Worm (Caenorhabditis elegans) whole organism, mixed stage, embryonic: ENCODE data around the gene asp-13.

ENCODE experiments used
- M03D4.4 ChIP-seq: sonication (generic microtip); optimal IDR thresholded peaks from 2 replicates; lab custom pipeline; 2017; ENCODE audit warnings: mild to moderate bottlenecking, missing genetic modification characterization, missing compliant biosample characterization
- bed-3 ChIP-seq: fragments of 200-800 bp; sonication (Bioruptor generic); optimal IDR thresholded peaks from 3 replicates; lab custom pipeline; 2018; ENCODE audit warnings: mild to moderate bottlenecking, missing genetic modification characterization, moderate library complexity, missing compliant biosample characterization
- blmp-1 ChIP-seq: fragments of 150-350 bp; optimal IDR thresholded peaks from 2 replicates; lab custom pipeline; 2014; ENCODE audit warnings: missing biosample characterization, missing genetic modification characterization
- ceh-39 ChIP-seq: fragments of 150-350 bp; optimal IDR thresholded peaks from 2 replicates; lab custom pipeline; 2014; ENCODE audit warnings: missing biosample characterization, missing genetic modification characterization
- ceh-83 ChIP-seq: fragments of 200-800 bp; sonication (Bioruptor generic); optimal IDR thresholded peaks from 2 replicates; lab custom pipeline; 2018; ENCODE audit warnings: mild to moderate bottlenecking, missing genetic modification characterization, missing compliant biosample characterization
- ces-1 ChIP-seq: fragments of 150-350 bp; optimal IDR thresholded peaks from 2 replicates; lab custom pipeline; 2014; ENCODE audit warnings: missing biosample characterization, missing genetic modification reagents, missing genetic modification characterization
- cnd-1 ChIP-seq: fragments of 200-800 bp; sonication (Bioruptor generic); optimal IDR thresholded peaks from 2 replicates; lab custom pipeline; 2018; ENCODE audit warnings: mild to moderate bottlenecking, missing genetic modification characterization, missing compliant biosample characterization
- drap-1 ChIP-seq: fragments of 200-800 bp; sonication (Bioruptor generic); optimal IDR thresholded peaks from 3 replicates; lab custom pipeline; 2018; ENCODE audit warnings: mild to moderate bottlenecking, missing genetic modification characterization, missing compliant biosample characterization
- elt-1 ChIP-seq: sonication (generic microtip); optimal IDR thresholded peaks from 2 replicates; lab custom pipeline; 2017; ENCODE audit warnings: missing genetic modification characterization, mild to moderate bottlenecking, missing compliant biosample characterization, antibody characterized with exemption, moderate library complexity, borderline replicate concordance; ENCODE audit not compliant: insufficient read depth
- elt-3 ChIP-seq: fragments of 150-350 bp; optimal IDR thresholded peaks from 2 replicates; lab custom pipeline; 2014; ENCODE audit warnings: missing biosample characterization, missing genetic modification characterization
- ham-2 ChIP-seq: fragments of 200-800 bp; sonication (Bioruptor generic); optimal IDR thresholded peaks from 2 replicates; lab custom pipeline; 2018; ENCODE audit warnings: mild to moderate bottlenecking, missing genetic modification characterization, missing compliant biosample characterization
- hlh-1 ChIP-seq: fragments of 150-350 bp; optimal IDR thresholded peaks from 2 replicates; lab custom pipeline; 2014; ENCODE audit warnings: missing biosample characterization, missing genetic modification reagents, missing genetic modification characterization
- lin-13 ChIP-seq: fragments of 150-350 bp; optimal IDR thresholded peaks from 2 replicates; lab custom pipeline; 2014; ENCODE audit warnings: missing biosample characterization, missing genetic modification characterization
- lsy-2 ChIP-seq: fragments of 150-350 bp; optimal IDR thresholded peaks from 2 replicates; lab custom pipeline; 2014; ENCODE audit warnings: missing biosample characterization, missing genetic modification characterization
- mab-5 ChIP-seq: fragments of 150-350 bp; optimal IDR thresholded peaks from 2 replicates; lab custom pipeline; 2014; ENCODE audit warnings: missing biosample characterization, missing genetic modification characterization
- mep-1 ChIP-seq: fragments of 150-350 bp; optimal IDR thresholded peaks from 2 replicates; lab custom pipeline; 2017; ENCODE audit warnings: missing biosample characterization, missing genetic modification reagents, missing genetic modification characterization, inconsistent platforms
- mls-2 ChIP-seq: sonication (generic microtip); optimal IDR thresholded peaks from 2 replicates; lab custom pipeline; 2016; ENCODE audit warnings: mild to moderate bottlenecking, missing genetic modification characterization, moderate library complexity, missing compliant biosample characterization
- nhr-12 ChIP-seq: fragments of 150-350 bp; optimal IDR thresholded peaks from 2 replicates; lab custom pipeline; 2014; ENCODE audit warnings: missing biosample characterization, missing genetic modification characterization
- nhr-2 ChIP-seq: fragments of 150-350 bp; optimal IDR thresholded peaks from 2 replicates; lab custom pipeline; 2014; ENCODE audit warnings: missing biosample characterization, missing genetic modification characterization
- nhr-237 ChIP-seq: fragments of 150-350 bp; optimal IDR thresholded peaks from 2 replicates; lab custom pipeline; 2014; ENCODE audit warnings: missing biosample characterization, missing genetic modification characterization
- nhr-28 ChIP-seq: fragments of 150-350 bp; optimal IDR thresholded peaks from 2 replicates; lab custom pipeline; 2014; ENCODE audit warnings: missing biosample characterization, missing genetic modification characterization
- nhr-76 ChIP-seq: sonication (generic microtip); optimal IDR thresholded peaks from 2 replicates; lab custom pipeline; 2017; ENCODE audit warnings: missing biosample characterization, missing genetic modification characterization
- pha-4 ChIP-seq: fragments of 150-350 bp; optimal IDR thresholded peaks from 2 replicates; lab custom pipeline; 2018; ENCODE audit warnings: missing biosample characterization, missing genetic modification reagents, missing genetic modification characterization
- sem-2 ChIP-seq: fragments of 200-800 bp; sonication (Bioruptor generic); optimal IDR thresholded peaks from 2 replicates; lab custom pipeline; 2018; ENCODE audit warnings: mild to moderate bottlenecking, missing genetic modification characterization, missing compliant biosample characterization
- sptf-1 ChIP-seq: sonication (generic microtip); optimal IDR thresholded peaks from 2 replicates; lab custom pipeline; 2017; ENCODE audit warnings: mild to moderate bottlenecking, missing genetic modification characterization, moderate library complexity, missing compliant biosample characterization
- tbx-8 ChIP-seq: fragments of 200-800 bp; sonication (Bioruptor generic); optimal IDR thresholded peaks from 2 replicates; lab custom pipeline; 2018; ENCODE audit warnings: mild to moderate bottlenecking, missing genetic modification characterization, moderate library complexity, missing compliant biosample characterization
- unc-120 ChIP-seq: sonication (generic microtip); optimal IDR thresholded peaks from 2 replicates; lab custom pipeline; 2017; ENCODE audit warnings: missing genetic modification characterization, missing compliant biosample characterization; ENCODE audit not compliant: poor library complexity, severe bottlenecking
- unc-39 ChIP-seq: fragments of 150-350 bp; optimal IDR thresholded peaks from 2 replicates; lab custom pipeline; 2014; ENCODE audit warnings: missing biosample characterization, missing genetic modification characterization
- unc-62 ChIP-seq: fragments of 150-350 bp; optimal IDR thresholded peaks from 2 replicates; lab custom pipeline; 2014; ENCODE audit warnings: missing biosample characterization, missing genetic modification reagents, missing genetic modification characterization
- zip-8 ChIP-seq: fragments of 150-350 bp; optimal IDR thresholded peaks from 2 replicates; lab custom pipeline; 2014; ENCODE audit warnings: missing biosample characterization, missing genetic modification characterization
- ztf-11 ChIP-seq: fragments of 150-350 bp; optimal IDR thresholded peaks from 2 replicates; lab custom pipeline; 2014; ENCODE audit warnings: missing biosample characterization, missing genetic modification characterization

Gene asp-13

ce11 chrV:8615711-8616110 is 27.3 kb downstream of the asp-13 start:
- TF ChIP-seq sptf-1 (peak; percentile 26), ham-2 (GFP tag; lab: Kevin White, UChicago) (no peak), nhr-237 (tag; lab: Kevin White, UChicago) (no peak)

- TF ChIP-seq mls-2 (tag; lab: Kevin White, UChicago): no peak
- TF ChIP-seq nhr-28: no peak
- no peak for TF ChIP-seq ztf-11
- TF ChIP-seq unc-62: no peak
- no peak for TF ChIP-seq lsy-2 (tag; lab: Kevin White, UChicago)
- no peak for TF ChIP-seq ceh-83
- TF ChIP-seq cnd-1 (tag; lab: Kevin White, UChicago): no peak
- TF ChIP-seq ham-2 (GFP tag; lab: Kevin White, UChicago): no peak
- TF ChIP-seq nhr-2 (tag; lab: Kevin White, UChicago): no peak
- no peak for TF ChIP-seq blmp-1 (tag; lab: Kevin White, UChicago)
- TF ChIP-seq elt-3 (tag; lab: Kevin White, UChicago): no peak
- no peak for TF ChIP-seq bed-3 (GFP tag; lab: Kevin White, UChicago)
- TF ChIP-seq zip-8 (tag; lab: Kevin White, UChicago): no peak
- no peak for TF ChIP-seq tbx-8
- no peak for TF ChIP-seq nhr-237 (tag; lab: Kevin White, UChicago)
Measured at ce11 chrV:8610633-8611404, 32.2 kb downstream of the asp-13 start, which contains the start of gene fip-4. fip-4 (minus strand) TSS chrV:8611268.

- TF ChIP-seq ham-2 (GFP tag; lab: Kevin White, UChicago): peak; percentile 48
- no peak for TF ChIP-seq unc-62
Measured at ce11 chrV:8609776-8610529, 33.0 kb downstream of the asp-13 start.

ce11 chrV:8608483-8608882 is 34.5 kb downstream of the asp-13 start:
- no peak for TF ChIP-seq cnd-1 (tag; lab: Kevin White, UChicago)
- no peak for TF ChIP-seq ceh-39 (tag; lab: Kevin White, UChicago)
- TF ChIP-seq sptf-1: no peak
- TF ChIP-seq elt-1 (tag; lab: Kevin White, UChicago): no peak

ce11 chrV:8607353-8607850 is 35.6 kb downstream of the asp-13 start, which contains the start of gene smk-1:
smk-1 (plus strand) TSS chrV:8607800.
- no peak for TF ChIP-seq sem-2 (GFP tag; lab: Kevin White, UChicago)
- TF ChIP-seq nhr-76: no peak
- no peak for TF ChIP-seq lin-13 (tag; lab: Kevin White, UChicago)
- no peak for TF ChIP-seq elt-1 (tag; lab: Kevin White, UChicago)
- no peak for TF ChIP-seq pha-4 (tag; lab: Kevin White, UChicago)
- TF ChIP-seq unc-39 (tag; lab: Kevin White, UChicago): no peak

ce11 chrV:8606099-8606696 is 36.8 kb downstream of the asp-13 start, which contains the start of gene vps-60:
vps-60 (minus strand) TSS chrV:8606128.
- TF ChIP-seq ceh-83 (no peak), unc-120 (peak; percentile 58), mep-1 (peak; percentile 92), ztf-11 (no peak), lin-13 (tag; lab: Kevin White, UChicago) (peak; percentile 50), pha-4 (tag; lab: Kevin White, UChicago) (peak; percentile 87), ceh-39 (tag; lab: Kevin White, UChicago) (peak; percentile 83), unc-62 (peak; percentile 51), zip-8 (tag; lab: Kevin White, UChicago) (peak; percentile 25), nhr-12 (tag; lab: Kevin White, UChicago) (no peak), blmp-1 (tag; lab: Kevin White, UChicago) (peak; percentile 61), cnd-1 (tag; lab: Kevin White, UChicago) (peak; percentile 45), nhr-76 (no peak), lsy-2 (tag; lab: Kevin White, UChicago) (peak; percentile 83), mab-5 (tag; lab: Kevin White, UChicago) (no peak), hlh-1 (peak; percentile 61), tbx-8 (no peak), elt-1 (tag; lab: Kevin White, UChicago) (peak; percentile 25), mls-2 (tag; lab: Kevin White, UChicago) (peak; percentile 68), drap-1 (GFP tag; lab: Kevin White, UChicago) (no peak), ces-1 (GFP tag; lab: Kevin White, UChicago) (peak; percentile 87), nhr-237 (tag; lab: Kevin White, UChicago) (peak; percentile 73), M03D4.4 (peak; percentile 17)
